Fruit fly (Drosophila melanogaster): ENCODE measurements around the gene Arp5.
A peak's percentile ranks its signal among the peaks of the same experiment; 100 is the strongest.

Arp5 gene

DNA sequence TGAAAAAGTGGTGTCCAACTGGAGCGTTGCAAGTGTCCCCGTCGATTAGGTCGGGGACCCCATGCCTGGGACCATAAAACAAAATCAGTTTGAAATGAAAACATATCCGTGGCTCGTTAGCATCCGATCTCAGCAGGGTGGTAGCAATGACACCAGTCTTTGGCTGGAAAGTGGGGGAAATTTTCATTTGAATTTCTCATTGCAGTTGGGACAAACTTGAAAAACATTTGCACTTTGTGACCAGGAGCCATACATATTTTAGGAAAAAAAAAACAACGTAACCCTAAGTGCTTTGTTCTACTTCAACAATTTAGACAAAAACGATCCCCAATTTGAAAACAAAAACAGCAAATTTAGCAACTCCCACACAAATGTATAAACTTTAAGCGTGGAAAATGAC, 33.5 kb upstream of the Arp5 start, which contains the start of gene CG14316:
TSS of gene CG14316 (plus strand) at position 301 of the 400 bp plus-strand sequence.
- TF ChIP-seq foxo (GFP tag; optimal IDR thresholded peaks at IDR 0.05) (no peak), Hr78 (GFP tag; optimal IDR thresholded peaks at IDR 0.05) (no peak), Hr83 (GFP tag; optimal IDR thresholded peaks at IDR 0.05; ENCODE audit: poor library complexity, severe bottlenecking) (no peak), pan (optimal IDR thresholded peaks at IDR 0.05) (no peak), dsf (GFP tag; optimal IDR thresholded peaks at IDR 0.05; ENCODE audit: borderline replicate concordance) (no peak), Rel (GFP tag; optimal IDR thresholded peaks at IDR 0.05) (no peak), Rel (tag; optimal IDR thresholded peaks at IDR 0.05) (no peak), CG32264 (GFP tag; optimal IDR thresholded peaks at IDR 0.05) (no peak), sage (GFP tag; optimal IDR thresholded peaks at IDR 0.05) (no peak), h (GFP tag; optimal IDR thresholded peaks at IDR 0.05) (no peak), dl (GFP tag; optimal IDR thresholded peaks at IDR 0.05; ENCODE audit: insufficient read depth in 1 of 2, partially characterized antibody in 2 of 2) (no peak), woc (GFP tag; optimal IDR thresholded peaks at IDR 0.05) (no peak), fru (GFP tag; optimal IDR thresholded peaks at IDR 0.05) (no peak), HLH106 (tag; optimal IDR thresholded peaks at IDR 0.05) (no peak), rgr (GFP tag; optimal IDR thresholded peaks at IDR 0.05) (no peak), lola (GFP tag; optimal IDR thresholded peaks at IDR 0.05) (no peak), Hnf4 (GFP tag; optimal IDR thresholded peaks at IDR 0.05) (no peak)

DNA sequence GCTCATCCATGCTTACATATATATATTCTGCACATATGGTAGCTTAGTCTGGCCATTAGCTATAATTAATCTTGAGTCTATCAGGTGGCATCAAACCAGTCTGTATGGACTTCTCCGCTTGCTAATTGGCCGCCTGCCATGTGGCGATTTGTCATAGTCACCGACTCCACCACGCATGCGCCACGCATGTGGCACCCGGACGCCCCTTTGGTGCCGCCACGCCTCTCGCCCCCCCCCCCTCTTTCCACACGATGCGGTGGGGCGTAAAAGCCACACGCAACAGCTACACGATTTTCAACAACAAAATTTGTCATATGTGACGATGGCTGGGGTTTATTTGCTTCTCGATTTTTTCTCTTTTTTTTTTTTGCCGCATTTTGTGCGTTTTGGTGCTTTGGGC, 31.6 kb upstream of the Arp5 start:
- TF ChIP-seq woc (GFP tag; optimal IDR thresholded peaks at IDR 0.05) (no peak), tai (GFP tag; optimal IDR thresholded peaks at IDR 0.05) (no peak), sv (GFP tag; optimal IDR thresholded peaks at IDR 0.05) (no peak), Rel (GFP tag; optimal IDR thresholded peaks at IDR 0.05) (no peak), Rel (tag; optimal IDR thresholded peaks at IDR 0.05) (no peak), Dfd (GFP tag; optimal IDR thresholded peaks at IDR 0.05) (peak; percentile 5)

DNA sequence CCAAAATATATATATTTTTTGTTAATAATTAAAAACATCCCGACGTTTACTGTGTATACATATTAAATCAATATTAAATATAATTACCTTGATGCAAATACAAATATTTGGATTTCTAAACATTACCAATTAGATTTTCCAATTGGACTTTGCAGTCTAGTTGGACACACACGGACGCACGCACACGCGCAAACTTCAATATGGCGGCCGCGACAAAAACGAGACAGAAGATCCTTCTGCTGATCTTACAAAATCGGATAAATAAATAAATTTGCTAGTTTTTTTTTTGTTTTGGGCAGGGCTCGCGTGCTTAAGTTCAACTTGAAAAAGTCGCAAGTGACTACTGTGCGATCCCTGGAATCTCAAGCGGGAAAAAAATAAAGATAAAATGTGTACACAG, 28.7 kb upstream of the Arp5 start:
- TF ChIP-seq dsf (GFP tag; optimal IDR thresholded peaks at IDR 0.05; ENCODE audit: borderline replicate concordance), result no peak

DNA sequence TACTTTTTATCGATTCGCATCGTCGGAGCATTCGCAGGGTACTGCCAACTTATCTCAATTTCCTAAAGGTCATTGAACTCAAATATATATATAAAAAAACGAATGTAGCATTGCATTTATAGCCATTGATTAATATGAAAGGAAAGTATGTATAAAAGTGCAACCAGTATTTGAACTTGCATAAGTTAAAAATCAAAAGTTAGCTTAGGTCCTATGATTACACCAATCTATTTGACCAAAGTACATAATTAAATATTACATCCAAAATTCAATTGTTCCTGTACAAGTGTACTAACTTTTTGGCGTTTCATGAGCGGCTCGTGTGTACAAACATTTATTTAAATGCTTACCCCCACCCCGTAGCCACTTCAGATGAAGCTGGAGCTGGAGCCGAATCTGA, 27.8 kb upstream of the Arp5 start:
- no peak for TF ChIP-seq brk (GFP tag; optimal IDR thresholded peaks at IDR 0.05)
- TF ChIP-seq dmrt93B (GFP tag; optimal IDR thresholded peaks at IDR 0.05), result peak; percentile 30
- TF ChIP-seq psq (GFP tag; optimal IDR thresholded peaks at IDR 0.05), result no peak
- TF ChIP-seq fru (GFP tag; optimal IDR thresholded peaks at IDR 0.05), result no peak
- no peak for TF ChIP-seq GATAd (GFP tag; optimal IDR thresholded peaks at IDR 0.05)
- TF ChIP-seq CrebA (GFP tag; optimal IDR thresholded peaks at IDR 0.05; ENCODE audit: borderline replicate concordance), result no peak
- no peak for TF ChIP-seq OdsH (GFP tag; optimal IDR thresholded peaks at IDR 0.05)
- TF ChIP-seq Abd-B (GFP tag; optimal IDR thresholded peaks at IDR 0.05), result no peak
- no peak for TF ChIP-seq Vsx2 (GFP tag; optimal IDR thresholded peaks at IDR 0.05; ENCODE audit: partially characterized antibody)
- TF ChIP-seq rgr (GFP tag; optimal IDR thresholded peaks at IDR 0.05), result no peak
- TF ChIP-seq Myc (optimal IDR thresholded peaks at IDR 0.05), result no peak
- no peak for TF ChIP-seq Hnf4 (GFP tag; optimal IDR thresholded peaks at IDR 0.05)
- no peak for TF ChIP-seq usp (GFP tag; optimal IDR thresholded peaks at IDR 0.05)
- no peak for TF ChIP-seq CG32264 (GFP tag; optimal IDR thresholded peaks at IDR 0.05)
- TF ChIP-seq sv (GFP tag; optimal IDR thresholded peaks at IDR 0.05), result no peak
- no peak for TF ChIP-seq Hr78 (GFP tag; optimal IDR thresholded peaks at IDR 0.05)
- TF ChIP-seq foxo (GFP tag; optimal IDR thresholded peaks at IDR 0.05), result peak in 1 of 2 experiments; percentile 2
- no peak for TF ChIP-seq N (GFP tag; optimal IDR thresholded peaks at IDR 0.05)
- peak; percentile 38 for TF ChIP-seq HLH106 (tag; optimal IDR thresholded peaks at IDR 0.05)
- TF ChIP-seq Hr83 (GFP tag; optimal IDR thresholded peaks at IDR 0.05; ENCODE audit: poor library complexity, severe bottlenecking), result no peak
- peak; percentile 40 for TF ChIP-seq Sp1 (GFP tag; optimal IDR thresholded peaks at IDR 0.05)
- no peak for TF ChIP-seq dsf (GFP tag; optimal IDR thresholded peaks at IDR 0.05; ENCODE audit: borderline replicate concordance)
- no peak for TF ChIP-seq CG9705 (GFP tag; optimal IDR thresholded peaks at IDR 0.05)
- TF ChIP-seq tai (GFP tag; optimal IDR thresholded peaks at IDR 0.05), result no peak
- no peak for TF ChIP-seq br (GFP tag; optimal IDR thresholded peaks at IDR 0.05)
- no peak for TF ChIP-seq Mio (GFP tag; optimal IDR thresholded peaks at IDR 0.05)

All from whole organism, wandering third instar larva.